Fruit fly (Drosophila melanogaster): ENCODE measurements around the gene ppk14.

Gene ppk14

dm6 chr2L:6323536-6324385 lies 31.0 kb upstream of the ppk14 start, which contains the start of gene PDZ-GEF (continued):
- peak; percentile 21 for TF ChIP-seq CG10462 (GFP tag; optimal IDR thresholded peaks at IDR 0.05)
- 0 out of 2 replicates have a peak, but pooled peaks have one; percentile 17 for TF ChIP-seq HLH3B (GFP tag; IDR thresholded peaks at IDR 0.05)
- peak; percentile 35 for TF ChIP-seq da (GFP tag; optimal IDR thresholded peaks at IDR 0.05)
- peak; percentile 47; the same call in 1 of the 2 replicates for TF ChIP-seq CG14014 (GFP tag; IDR thresholded peaks at IDR 0.05)
- peak; percentile 7 for TF ChIP-seq CG18764 (GFP tag; optimal IDR thresholded peaks at IDR 0.05)
- TF ChIP-seq sob (GFP tag; IDR thresholded peaks at IDR 0.05), result peak; percentile 49
- peak; percentile 59 for TF ChIP-seq Ptx1 (GFP tag; IDR thresholded peaks at IDR 0.05)
- no peak for TF ChIP-seq CG11696 (GFP tag; IDR thresholded peaks at IDR 0.05)
- TF ChIP-seq CG43689 (GFP tag; IDR thresholded peaks at IDR 0.05), result no peak
- peak; percentile 49 for TF ChIP-seq caup (GFP tag; optimal IDR thresholded peaks at IDR 0.05; ENCODE audit: severe bottlenecking)
- TF ChIP-seq al (GFP tag; IDR thresholded peaks at IDR 0.05), result no peak
- TF ChIP-seq sim (GFP tag; IDR thresholded peaks at IDR 0.05), result no peak
- TF ChIP-seq MESR4 (GFP tag; optimal IDR thresholded peaks at IDR 0.05), result peak; percentile 87
- no peak for TF ChIP-seq exex (tag; optimal IDR thresholded peaks at IDR 0.05)
- TF ChIP-seq Rx (GFP tag; IDR thresholded peaks at IDR 0.05), result no peak
- TF ChIP-seq CG1602 (GFP tag; optimal IDR thresholded peaks at IDR 0.05), result peak; percentile 45
- TF ChIP-seq CG3726 (GFP tag; IDR thresholded peaks at IDR 0.05), result no peak
- TF ChIP-seq CG33557 (GFP tag; optimal IDR thresholded peaks at IDR 0.05), result no peak
- peak in 1 of 2 experiments; percentile 72 for TF ChIP-seq insv (GFP tag; optimal IDR thresholded peaks at IDR 0.05)
- TF ChIP-seq peb (GFP tag; IDR thresholded peaks at IDR 0.05), result no peak; the same call in 1 of the 2 replicates
- no peak for TF ChIP-seq GATAe (GFP tag; conservative IDR thresholded peaks at IDR 0.05)
- peak; percentile 73 for TF ChIP-seq zfh1 (GFP tag; IDR thresholded peaks at IDR 0.05)
- TF ChIP-seq Usf (GFP tag; optimal IDR thresholded peaks at IDR 0.05), result no peak
- no peak for TF ChIP-seq CG2678 (tag; optimal IDR thresholded peaks at IDR 0.05)
- no peak for TF ChIP-seq ATbp (GFP tag; optimal IDR thresholded peaks at IDR 0.05)
- TF ChIP-seq CG2202 (tag; optimal IDR thresholded peaks at IDR 0.05), result peak; percentile 27
- no peak for TF ChIP-seq toy (GFP tag; IDR thresholded peaks at IDR 0.05)
- no peak for TF ChIP-seq CG11504 (tag; optimal IDR thresholded peaks at IDR 0.05)
- no peak for TF ChIP-seq CG14860 (GFP tag; IDR thresholded peaks at IDR 0.05; ENCODE audit: partially characterized antibody)
- TF ChIP-seq trh (GFP tag; optimal IDR thresholded peaks at IDR 0.05), result no peak
- no peak for TF ChIP-seq CG3838 (GFP tag; optimal IDR thresholded peaks at IDR 0.05)
- no peak for TF ChIP-seq CG10543 (GFP tag; optimal IDR thresholded peaks at IDR 0.05)
- peak; percentile 48 for TF ChIP-seq jumu (GFP tag; optimal IDR thresholded peaks at IDR 0.05)
- TF ChIP-seq maf-S (GFP tag; optimal IDR thresholded peaks at IDR 0.05), result peak; percentile 20
- TF ChIP-seq pb (GFP tag; optimal IDR thresholded peaks at IDR 0.05), result no peak
- TF ChIP-seq yki (optimal IDR thresholded peaks at IDR 0.05), result no peak
- TF ChIP-seq Hr51 (GFP tag; optimal IDR thresholded peaks at IDR 0.05), result no peak
- TF ChIP-seq CG15479 (GFP tag; optimal IDR thresholded peaks at IDR 0.05), result peak; percentile 87
- peak; percentile 58; the same call in 1 of the 2 replicates for TF ChIP-seq MBD-R2 (GFP tag; IDR thresholded peaks at IDR 0.05)
- TF ChIP-seq CG7271 (tag; optimal IDR thresholded peaks at IDR 0.05), result no peak
- peak; percentile 30 for TF ChIP-seq CG6689 (GFP tag; IDR thresholded peaks at IDR 0.05)
- TF ChIP-seq Dad (GFP tag; optimal IDR thresholded peaks at IDR 0.05), result no peak
- peak; percentile 80 for TF ChIP-seq CG2199 (GFP tag; IDR thresholded peaks at IDR 0.05)
- TF ChIP-seq ranshi (GFP tag; IDR thresholded peaks at IDR 0.05), result no peak
- peak; percentile 78 for TF ChIP-seq Rfx (GFP tag; IDR thresholded peaks at IDR 0.05)
- TF ChIP-seq az2 (GFP tag; optimal IDR thresholded peaks at IDR 0.05), result peak; percentile 63
- TF ChIP-seq nmo (GFP tag; optimal IDR thresholded peaks at IDR 0.05), result peak; percentile 74
- TF ChIP-seq CG10209 (GFP tag; optimal IDR thresholded peaks at IDR 0.05), result peak; percentile 19
- TF ChIP-seq CG12299 (tag; optimal IDR thresholded peaks at IDR 0.05), result no peak
- peak; percentile 45 for TF ChIP-seq phol (tag; optimal IDR thresholded peaks at IDR 0.05)
